Worm (Caenorhabditis elegans): ENCODE results near the gene Y46G5A.28.

The Y46G5A.28 gene

ce11 chrII:12897942-12898341, 47.7 kb downstream of the Y46G5A.28 start, which contains the start of gene clec-64:
clec-64 (plus strand) TSS chrII:12898242.
- TF ChIP-seq nhr-76 (tag; optimal IDR thresholded peaks at IDR 0.05) (no peak), ztf-4 (tag; optimal IDR thresholded peaks at IDR 0.05) (no peak), skn-1 (tag; optimal IDR thresholded peaks at IDR 0.05) (no peak), ceh-9 (tag; optimal IDR thresholded peaks at IDR 0.05) (no peak), elt-2 (tag; optimal IDR thresholded peaks at IDR 0.05) (peak; percentile 31), nhr-12 (tag; optimal IDR thresholded peaks at IDR 0.05) (no peak)

DNA sequence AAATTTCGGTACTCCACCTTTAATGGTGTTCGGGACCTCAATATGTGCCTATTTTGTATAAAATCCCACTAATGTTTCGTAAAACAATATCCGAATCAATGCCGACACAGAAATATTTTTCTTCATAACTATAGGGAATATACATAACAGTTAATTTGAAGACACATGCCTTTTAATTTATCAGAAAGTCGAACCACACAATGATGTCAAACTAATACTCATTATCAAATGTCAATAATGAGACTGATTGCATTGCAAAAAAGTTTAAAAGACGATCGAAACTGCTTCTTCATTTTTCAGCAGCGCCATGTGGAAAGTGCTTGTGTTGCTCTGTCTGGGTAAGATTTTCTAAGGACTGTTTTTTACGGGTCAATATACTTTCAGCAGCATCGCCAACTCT, 50.8 kb downstream of the Y46G5A.28 start, which contains the start of gene clec-65:
Gene clec-65 (plus strand): TSS at position 301 of the 400 bp plus-strand sequence.
- TF ChIP-seq egl-27 (tag; optimal IDR thresholded peaks at IDR 0.05) (no peak), jun-1 (tag; optimal IDR thresholded peaks at IDR 0.05) (no peak), ceh-82 (tag; optimal IDR thresholded peaks at IDR 0.05) (no peak), ceh-28 (tag; optimal IDR thresholded peaks at IDR 0.05) (no peak), R02D3.7 (tag; optimal IDR thresholded peaks at IDR 0.05) (no peak), fos-1 (tag; optimal IDR thresholded peaks at IDR 0.05) (no peak), nhr-11 (tag; optimal IDR thresholded peaks at IDR 0.05) (no peak), pha-4 (tag; optimal IDR thresholded peaks at IDR 0.05) (peak; percentile 11), pqm-1 (tag; optimal IDR thresholded peaks at IDR 0.05) (peak; percentile 2), nhr-237 (tag; optimal IDR thresholded peaks at IDR 0.05) (no peak), lsy-12 (tag; optimal IDR thresholded peaks at IDR 0.05) (no peak), elt-1 (tag; optimal IDR thresholded peaks at IDR 0.05) (no peak), elt-2 (tag; optimal IDR thresholded peaks at IDR 0.05) (peak; percentile 36), elt-3 (tag; optimal IDR thresholded peaks at IDR 0.05) (no peak), hmg-11 (tag; optimal IDR thresholded peaks at IDR 0.05) (no peak), mdl-1 (tag; optimal IDR thresholded peaks at IDR 0.05) (no peak), nhr-25 (tag; optimal IDR thresholded peaks at IDR 0.05) (no peak), aly-2 (tag; optimal IDR thresholded peaks at IDR 0.05) (no peak), ceh-9 (tag; optimal IDR thresholded peaks at IDR 0.05) (no peak), nhr-77 (tag; optimal IDR thresholded peaks at IDR 0.05) (no peak), unc-39 (tag; optimal IDR thresholded peaks at IDR 0.05) (no peak), unc-62 (GFP tag; optimal IDR thresholded peaks at IDR 0.05) (no peak), snpc-4 (tag; optimal IDR thresholded peaks at IDR 0.05) (no peak), fkh-2 (tag; optimal IDR thresholded peaks at IDR 0.05) (no peak)

Measured in whole organism, L3 larva.